Fruit fly (Drosophila melanogaster): ENCODE data around the gene shf.

The shf gene

DNA sequence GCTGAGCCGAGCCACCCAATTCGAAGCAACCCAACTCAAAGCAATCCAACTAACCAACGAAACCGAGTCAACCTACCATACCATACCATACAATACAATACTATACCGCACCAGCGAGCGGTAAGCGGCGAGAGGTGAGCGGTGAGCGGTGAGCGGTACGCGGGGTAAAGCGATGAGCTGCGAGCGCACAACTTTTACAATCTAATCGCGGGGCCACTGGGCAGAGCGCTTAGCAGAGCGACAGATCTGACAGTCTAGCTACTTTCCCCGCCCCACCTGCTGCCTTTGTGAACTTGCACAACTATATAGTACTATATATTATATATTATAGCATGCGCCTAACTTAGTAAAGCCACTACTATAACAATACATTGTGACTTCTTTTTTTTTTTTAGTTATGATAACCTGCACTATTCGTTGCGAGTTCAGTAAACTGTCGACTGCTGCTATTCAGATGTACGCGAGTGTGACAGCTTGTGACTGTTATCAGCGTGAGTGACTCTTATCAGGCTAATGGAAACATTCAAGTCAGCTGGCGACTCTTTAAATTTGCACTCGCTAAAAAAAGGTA, 21.4 kb upstream of the shf start:
- no peak for TF ChIP-seq gl (tag; optimal IDR thresholded peaks at IDR 0.05)
- peak; percentile 39 for TF ChIP-seq CG8301 (tag; optimal IDR thresholded peaks at IDR 0.05)
- TF ChIP-seq EcR (GFP tag; optimal IDR thresholded peaks at IDR 0.05) = peak; percentile 49
- TF ChIP-seq CG15710 (tag; optimal IDR thresholded peaks at IDR 0.05) = peak; percentile 14
- TF ChIP-seq CG32121 (GFP tag; IDR thresholded peaks at IDR 0.05) = peak; percentile 21; the same call in 1 of the 2 replicates
- peak; percentile 30 for TF ChIP-seq CG8159 (tag; optimal IDR thresholded peaks at IDR 0.05)
- no peak for TF ChIP-seq CG34367 (tag; optimal IDR thresholded peaks at IDR 0.05)
- TF ChIP-seq fd96Ca (GFP tag; IDR thresholded peaks at IDR 0.05) = peak; percentile 27; the same call in 2 of the 3 replicates
- TF ChIP-seq CG4496 (GFP tag; IDR thresholded peaks at IDR 0.05) = 0 out of 3 replicates have a peak, but pooled peaks have one; percentile 20
- peak; percentile 56 for TF ChIP-seq CG13204 (GFP tag; optimal IDR thresholded peaks at IDR 0.05)
- peak; percentile 6 for TF ChIP-seq Pif1A (GFP tag; optimal IDR thresholded peaks at IDR 0.05)
- peak; percentile 5 for TF ChIP-seq CG9948 (tag; optimal IDR thresholded peaks at IDR 0.05)
- TF ChIP-seq CG12605 (GFP tag; IDR thresholded peaks at IDR 0.05) = no peak
- TF ChIP-seq CG14655 (GFP tag; optimal IDR thresholded peaks at IDR 0.05) = peak; percentile 42

- TF ChIP-seq CG10348 (GFP tag; IDR thresholded peaks at IDR 0.05) (no peak), CG17806 (tag; optimal IDR thresholded peaks at IDR 0.05) (no peak), CG9948 (tag; optimal IDR thresholded peaks at IDR 0.05) (no peak), Snoo (tag; optimal IDR thresholded peaks at IDR 0.05) (no peak), D1 (tag; optimal IDR thresholded peaks at IDR 0.05) (no peak), Pif1B (GFP tag; optimal IDR thresholded peaks at IDR 0.05) (no peak), CG32121 (GFP tag; IDR thresholded peaks at IDR 0.05) (no peak), CG34367 (tag; optimal IDR thresholded peaks at IDR 0.05) (no peak), CG13204 (GFP tag; optimal IDR thresholded peaks at IDR 0.05) (no peak), Pif1A (GFP tag; optimal IDR thresholded peaks at IDR 0.05) (no peak), CG15710 (tag; optimal IDR thresholded peaks at IDR 0.05) (no peak), Ets98B (GFP tag; IDR thresholded peaks at IDR 0.05) (no peak), gl (tag; optimal IDR thresholded peaks at IDR 0.05) (no peak), fd96Ca (GFP tag; IDR thresholded peaks at IDR 0.05) (no peak)
These were observed 20.0 kb upstream of the shf start for dm6 chrX:6799261-6800022.

- no peak for TF ChIP-seq Pif1B (GFP tag; optimal IDR thresholded peaks at IDR 0.05)
- TF ChIP-seq CG12605 (GFP tag; IDR thresholded peaks at IDR 0.05) = no peak
- TF ChIP-seq CG4496 (GFP tag; IDR thresholded peaks at IDR 0.05) = no peak
- TF ChIP-seq fd96Ca (GFP tag; IDR thresholded peaks at IDR 0.05) = no peak
- TF ChIP-seq gl (tag; optimal IDR thresholded peaks at IDR 0.05) = no peak
- TF ChIP-seq CG32121 (GFP tag; IDR thresholded peaks at IDR 0.05) = no peak
- no peak for TF ChIP-seq CG34367 (tag; optimal IDR thresholded peaks at IDR 0.05)
- no peak for TF ChIP-seq CG17806 (tag; optimal IDR thresholded peaks at IDR 0.05)
- no peak for TF ChIP-seq rn (GFP tag; IDR thresholded peaks at IDR 0.05)
- TF ChIP-seq CG9948 (tag; optimal IDR thresholded peaks at IDR 0.05) = no peak
- TF ChIP-seq CG10348 (GFP tag; IDR thresholded peaks at IDR 0.05) = no peak
- no peak for TF ChIP-seq Snoo (tag; optimal IDR thresholded peaks at IDR 0.05)
- TF ChIP-seq CG14655 (GFP tag; optimal IDR thresholded peaks at IDR 0.05) = no peak
- no peak for TF ChIP-seq CG15710 (tag; optimal IDR thresholded peaks at IDR 0.05)
- TF ChIP-seq Ets98B (GFP tag; IDR thresholded peaks at IDR 0.05) = no peak
- TF ChIP-seq CG8301 (tag; optimal IDR thresholded peaks at IDR 0.05) = no peak
- no peak for TF ChIP-seq EcR (GFP tag; optimal IDR thresholded peaks at IDR 0.05)
These were observed 17.5 kb upstream of the shf start for dm6 chrX:6796972-6797371.

dm6 chrX:6795987-6796691, 16.7 kb upstream of the shf start:
- TF ChIP-seq D1 (tag; optimal IDR thresholded peaks at IDR 0.05) (no peak), gl (tag; optimal IDR thresholded peaks at IDR 0.05) (no peak), CG15710 (tag; optimal IDR thresholded peaks at IDR 0.05) (no peak), Ets98B (GFP tag; IDR thresholded peaks at IDR 0.05) (no peak), CG32121 (GFP tag; IDR thresholded peaks at IDR 0.05) (no peak), CG10348 (GFP tag; IDR thresholded peaks at IDR 0.05) (no peak), CG8301 (tag; optimal IDR thresholded peaks at IDR 0.05) (no peak)

DNA sequence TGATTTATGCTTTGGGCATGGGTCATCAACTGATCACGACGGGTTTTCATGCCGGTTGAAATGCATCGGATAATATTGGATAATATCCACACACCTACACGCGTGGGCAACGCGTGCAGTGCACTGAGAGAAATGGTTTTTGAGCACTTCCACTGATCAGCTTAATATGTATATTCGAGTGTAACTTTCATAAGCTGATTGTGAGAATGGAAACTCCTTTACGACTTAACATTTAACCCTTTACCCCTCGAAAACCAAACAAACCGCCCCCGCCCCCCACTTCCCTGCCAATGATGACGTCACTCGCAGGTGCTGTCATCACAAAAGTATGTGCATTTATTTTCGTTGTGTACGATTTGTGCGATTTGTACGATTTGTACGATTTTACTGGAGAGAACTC, 15.4 kb upstream of the shf start:
- TF ChIP-seq Pif1A (GFP tag; optimal IDR thresholded peaks at IDR 0.05) = peak; percentile 2
- TF ChIP-seq CG8159 (tag; optimal IDR thresholded peaks at IDR 0.05) = no peak
- 0 out of 3 replicates have a peak, but pooled peaks have one; percentile 22 for TF ChIP-seq fd96Ca (GFP tag; IDR thresholded peaks at IDR 0.05)
- TF ChIP-seq Snoo (tag; optimal IDR thresholded peaks at IDR 0.05) = peak; percentile 9
- no peak for TF ChIP-seq CG13204 (GFP tag; optimal IDR thresholded peaks at IDR 0.05)

dm6 chrX:6794190-6794589, 14.7 kb upstream of the shf start:
- TF ChIP-seq fd96Ca (GFP tag; IDR thresholded peaks at IDR 0.05) (peak; percentile 87), CG8301 (tag; optimal IDR thresholded peaks at IDR 0.05) (peak; percentile 72), Ets98B (GFP tag; IDR thresholded peaks at IDR 0.05) (peak; percentile 91), CG15710 (tag; optimal IDR thresholded peaks at IDR 0.05) (peak; percentile 58), EcR (GFP tag; optimal IDR thresholded peaks at IDR 0.05) (no peak), CG14655 (GFP tag; optimal IDR thresholded peaks at IDR 0.05) (peak; percentile 70), CG9948 (tag; optimal IDR thresholded peaks at IDR 0.05) (peak; percentile 53), CG10348 (GFP tag; IDR thresholded peaks at IDR 0.05) (peak; percentile 57), CG4496 (GFP tag; IDR thresholded peaks at IDR 0.05) (peak; percentile 94), Pif1A (GFP tag; optimal IDR thresholded peaks at IDR 0.05) (peak; percentile 70), CG32121 (GFP tag; IDR thresholded peaks at IDR 0.05) (peak; percentile 86), CG8159 (tag; optimal IDR thresholded peaks at IDR 0.05) (peak; percentile 58), CG17806 (tag; optimal IDR thresholded peaks at IDR 0.05) (peak; percentile 60), CG34367 (tag; optimal IDR thresholded peaks at IDR 0.05) (peak; percentile 72), CG12605 (GFP tag; IDR thresholded peaks at IDR 0.05) (peak; percentile 81), Pif1B (GFP tag; optimal IDR thresholded peaks at IDR 0.05) (peak; percentile 64), D1 (tag; optimal IDR thresholded peaks at IDR 0.05) (no peak), CG13204 (GFP tag; optimal IDR thresholded peaks at IDR 0.05) (no peak), gl (tag; optimal IDR thresholded peaks at IDR 0.05) (peak; percentile 34), rn (GFP tag; IDR thresholded peaks at IDR 0.05) (peak; percentile 74), Snoo (tag; optimal IDR thresholded peaks at IDR 0.05) (peak; percentile 52)
